Fruit fly (Drosophila melanogaster): ENCODE data around the gene CG17129.

CG17129 gene

DNA sequence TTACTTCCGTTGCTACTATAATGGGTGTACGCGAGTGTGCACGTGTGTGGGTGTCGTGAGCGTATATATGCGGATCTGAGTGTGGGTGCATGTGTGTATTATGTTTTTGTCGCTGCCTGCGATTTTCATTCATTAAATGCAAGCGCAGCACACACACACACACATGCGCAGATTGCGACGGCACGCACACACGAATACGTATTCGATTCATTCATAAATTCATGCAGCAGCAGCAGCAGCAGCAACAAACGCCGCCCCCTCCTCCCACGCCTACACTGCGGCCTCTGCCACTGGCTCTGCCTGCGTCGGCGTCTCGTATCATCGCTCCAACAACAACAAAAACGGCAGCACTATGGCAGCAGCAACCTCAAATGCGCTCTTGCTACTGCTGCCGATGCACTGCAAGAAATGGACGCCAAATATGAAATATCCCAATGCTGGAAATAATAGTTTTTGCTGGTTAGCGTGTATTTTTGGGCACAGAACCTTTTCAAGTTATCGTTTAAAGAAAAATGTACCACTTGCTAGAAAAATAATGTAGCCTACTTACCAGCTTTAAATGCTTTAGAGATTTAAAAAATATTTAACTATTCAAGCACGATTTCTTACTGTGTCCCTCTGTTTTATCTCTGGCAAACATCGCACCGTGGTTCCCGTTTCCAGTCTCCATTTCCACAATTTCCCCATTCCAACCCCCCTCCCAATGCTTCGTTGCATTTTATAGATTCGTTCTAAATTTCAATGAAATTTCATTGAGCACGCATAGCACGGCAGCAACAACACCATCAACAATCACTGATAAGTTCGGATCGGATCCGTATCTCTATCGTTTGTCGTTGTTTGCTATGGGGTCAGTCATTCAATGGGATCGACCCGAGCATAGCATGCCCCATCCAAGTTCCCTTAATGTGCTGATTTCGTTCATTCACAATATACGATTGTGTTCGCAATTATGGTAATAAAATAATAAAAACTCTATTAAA lies 46.6 kb downstream of the CG17129 start:
- TF ChIP-seq Snoo (tag; optimal IDR thresholded peaks at IDR 0.05) (no peak), CG13204 (GFP tag; optimal IDR thresholded peaks at IDR 0.05) (no peak), EcR (GFP tag; optimal IDR thresholded peaks at IDR 0.05) (no peak), CG17806 (tag; optimal IDR thresholded peaks at IDR 0.05) (peak; percentile 71), CG8301 (tag; optimal IDR thresholded peaks at IDR 0.05) (peak; percentile 85), Ets98B (GFP tag; IDR thresholded peaks at IDR 0.05) (peak; percentile 85), Pif1B (GFP tag; optimal IDR thresholded peaks at IDR 0.05) (peak; percentile 60), fd96Ca (GFP tag; IDR thresholded peaks at IDR 0.05) (peak; percentile 95), CG10348 (GFP tag; IDR thresholded peaks at IDR 0.05) (peak; percentile 27; the same call in 1 of the 2 replicates), Pif1A (GFP tag; optimal IDR thresholded peaks at IDR 0.05) (peak; percentile 78), D1 (tag; optimal IDR thresholded peaks at IDR 0.05) (peak; percentile 10), CG32121 (GFP tag; IDR thresholded peaks at IDR 0.05) (peak; percentile 89), CG8159 (tag; optimal IDR thresholded peaks at IDR 0.05) (peak; percentile 66), CG9948 (tag; optimal IDR thresholded peaks at IDR 0.05) (peak; percentile 42), CG4496 (GFP tag; IDR thresholded peaks at IDR 0.05) (peak; percentile 92), CG14655 (GFP tag; optimal IDR thresholded peaks at IDR 0.05) (peak; percentile 82), CG12605 (GFP tag; IDR thresholded peaks at IDR 0.05) (peak; percentile 79), CG34367 (tag; optimal IDR thresholded peaks at IDR 0.05) (peak; percentile 48), CG15710 (tag; optimal IDR thresholded peaks at IDR 0.05) (peak; percentile 66), rn (GFP tag; IDR thresholded peaks at IDR 0.05) (peak; percentile 74), gl (tag; optimal IDR thresholded peaks at IDR 0.05) (no peak)

DNA sequence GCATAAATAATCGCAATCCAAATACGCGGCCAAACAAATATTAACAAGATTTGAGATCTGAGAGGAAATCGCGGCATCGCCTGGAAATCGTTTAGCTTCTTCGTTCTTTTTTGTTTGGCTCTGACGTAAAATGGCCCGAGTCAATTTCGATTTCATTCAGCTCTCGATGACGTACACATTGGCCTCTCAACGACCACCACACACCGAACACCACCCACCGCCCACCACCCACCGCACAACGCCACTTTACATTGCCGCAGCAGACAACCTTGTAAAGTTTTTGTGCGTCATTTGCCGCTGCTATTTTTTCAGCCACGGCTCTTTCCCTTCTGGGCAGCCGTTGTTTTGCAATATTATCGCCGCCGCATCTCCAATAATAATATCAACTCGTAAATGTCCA lies 48.1 kb downstream of the CG17129 start:
- TF ChIP-seq EcR (GFP tag; optimal IDR thresholded peaks at IDR 0.05): no peak
- no peak for TF ChIP-seq CG8301 (tag; optimal IDR thresholded peaks at IDR 0.05)
- TF ChIP-seq Ets98B (GFP tag; IDR thresholded peaks at IDR 0.05): no peak
- no peak for TF ChIP-seq fd96Ca (GFP tag; IDR thresholded peaks at IDR 0.05)
- no peak for TF ChIP-seq Snoo (tag; optimal IDR thresholded peaks at IDR 0.05)
- no peak for TF ChIP-seq gl (tag; optimal IDR thresholded peaks at IDR 0.05)
- TF ChIP-seq CG4496 (GFP tag; IDR thresholded peaks at IDR 0.05): no peak
- TF ChIP-seq CG9948 (tag; optimal IDR thresholded peaks at IDR 0.05): no peak
- TF ChIP-seq CG32121 (GFP tag; IDR thresholded peaks at IDR 0.05): no peak
- TF ChIP-seq Pif1B (GFP tag; optimal IDR thresholded peaks at IDR 0.05): no peak

DNA sequence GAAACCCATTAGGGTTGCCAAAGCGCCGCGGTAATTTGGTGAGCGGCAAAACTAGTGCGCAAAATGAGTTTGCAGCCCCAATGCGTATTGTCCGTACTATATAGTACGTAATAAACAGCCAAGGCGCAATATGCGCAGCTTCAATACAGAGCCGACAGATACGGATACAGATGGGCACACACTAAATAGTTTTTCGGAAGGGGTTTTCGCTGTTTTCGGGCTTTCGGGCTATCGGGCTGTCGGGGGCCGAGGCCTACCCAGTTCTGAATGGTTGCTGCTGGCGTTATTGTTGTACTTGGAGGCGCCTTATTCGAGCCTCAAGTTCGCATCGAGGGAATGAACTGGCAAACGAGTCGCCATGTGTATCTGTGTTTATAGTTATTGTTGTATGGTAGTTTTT lies 49.5 kb downstream of the CG17129 start:
- no peak for TF ChIP-seq rn (GFP tag; IDR thresholded peaks at IDR 0.05)
- peak; percentile 17; the same call in 1 of the 3 replicates for TF ChIP-seq CG4496 (GFP tag; IDR thresholded peaks at IDR 0.05)

DNA sequence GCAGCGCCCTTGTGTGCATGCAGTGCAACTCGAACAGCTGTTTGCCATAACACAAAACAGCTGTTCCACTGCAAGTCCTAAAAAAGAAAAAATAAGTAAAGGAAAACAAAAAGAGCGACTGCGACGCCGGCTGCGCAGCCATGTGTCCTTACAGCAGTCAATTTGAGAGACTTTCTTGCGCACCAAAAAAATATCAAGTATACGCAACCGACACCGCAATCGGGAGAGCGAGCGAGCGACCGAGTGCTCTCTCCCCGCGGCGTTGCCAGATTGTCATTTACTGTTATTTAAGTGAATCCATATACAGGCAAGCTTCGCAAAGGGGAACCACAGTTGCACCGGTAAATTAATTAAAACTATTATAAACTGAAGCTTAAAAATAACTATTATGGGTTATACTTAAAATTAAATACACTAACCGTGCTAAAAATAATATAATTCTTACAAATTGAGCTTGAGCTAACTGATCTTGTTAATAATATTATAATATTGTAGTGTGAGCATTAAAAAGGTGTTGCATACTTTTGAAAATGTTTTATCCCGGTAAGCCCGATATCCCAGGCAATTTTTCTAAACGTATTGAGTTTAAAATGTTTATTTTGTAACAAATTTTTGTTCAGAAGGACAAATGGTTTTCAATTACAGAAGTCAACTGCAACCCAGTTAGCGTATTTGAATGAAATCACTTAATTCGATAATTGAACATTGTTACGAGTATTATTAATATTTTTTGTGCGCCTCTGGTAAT lies 50.0 kb downstream of the CG17129 start:
- TF ChIP-seq rn (GFP tag; IDR thresholded peaks at IDR 0.05) (no peak), CG9948 (tag; optimal IDR thresholded peaks at IDR 0.05) (no peak), CG17806 (tag; optimal IDR thresholded peaks at IDR 0.05) (no peak), CG8301 (tag; optimal IDR thresholded peaks at IDR 0.05) (peak; percentile 17), CG32121 (GFP tag; IDR thresholded peaks at IDR 0.05) (no peak), Ets98B (GFP tag; IDR thresholded peaks at IDR 0.05) (peak; percentile 58; the same call in 1 of the 2 replicates), CG14655 (GFP tag; optimal IDR thresholded peaks at IDR 0.05) (no peak), CG15710 (tag; optimal IDR thresholded peaks at IDR 0.05) (no peak), CG4496 (GFP tag; IDR thresholded peaks at IDR 0.05) (peak; percentile 76), CG8159 (tag; optimal IDR thresholded peaks at IDR 0.05) (peak; percentile 6), gl (tag; optimal IDR thresholded peaks at IDR 0.05) (no peak), EcR (GFP tag; optimal IDR thresholded peaks at IDR 0.05) (no peak), Pif1B (GFP tag; optimal IDR thresholded peaks at IDR 0.05) (no peak), CG13204 (GFP tag; optimal IDR thresholded peaks at IDR 0.05) (no peak), CG12605 (GFP tag; IDR thresholded peaks at IDR 0.05) (peak; percentile 27; the same call in 1 of the 2 replicates), CG34367 (tag; optimal IDR thresholded peaks at IDR 0.05) (no peak), fd96Ca (GFP tag; IDR thresholded peaks at IDR 0.05) (no peak), D1 (tag; optimal IDR thresholded peaks at IDR 0.05) (no peak), CG10348 (GFP tag; IDR thresholded peaks at IDR 0.05) (no peak), Snoo (tag; optimal IDR thresholded peaks at IDR 0.05) (peak; percentile 29), Pif1A (GFP tag; optimal IDR thresholded peaks at IDR 0.05) (no peak)

DNA sequence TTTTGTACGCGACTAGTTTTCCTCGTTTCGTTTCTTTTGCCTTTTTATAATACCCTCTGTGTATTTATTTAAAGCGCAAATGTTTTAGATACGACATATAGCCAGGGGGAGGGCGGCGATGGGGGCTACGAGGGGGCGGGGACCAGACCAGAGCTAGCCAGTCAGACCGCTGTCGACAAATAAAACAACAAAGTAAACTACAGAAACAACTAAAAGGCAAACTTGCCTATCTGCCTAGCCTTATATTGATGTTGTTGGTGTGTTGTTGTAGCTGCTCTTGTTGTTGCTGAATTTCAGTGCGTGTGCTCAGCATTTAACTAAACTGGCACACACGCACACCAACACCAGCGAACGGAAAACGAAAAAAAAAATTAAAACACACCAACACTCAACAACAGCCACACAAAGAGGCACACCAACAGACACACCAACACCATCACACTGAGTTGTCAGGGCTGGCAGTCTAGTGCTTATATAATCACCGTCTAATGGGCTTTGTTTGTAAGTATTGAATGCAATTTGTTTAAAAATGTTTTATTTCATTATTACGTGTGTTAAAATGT lies 50.7 kb downstream of the CG17129 start:
- TF ChIP-seq CG8159 (tag; optimal IDR thresholded peaks at IDR 0.05): no peak
- no peak for TF ChIP-seq EcR (GFP tag; optimal IDR thresholded peaks at IDR 0.05)
- TF ChIP-seq Pif1A (GFP tag; optimal IDR thresholded peaks at IDR 0.05): peak; percentile 26
- no peak for TF ChIP-seq Snoo (tag; optimal IDR thresholded peaks at IDR 0.05)
- peak; percentile 69 for TF ChIP-seq CG4496 (GFP tag; IDR thresholded peaks at IDR 0.05)
- TF ChIP-seq gl (tag; optimal IDR thresholded peaks at IDR 0.05): no peak
- peak; percentile 8 for TF ChIP-seq CG12605 (GFP tag; IDR thresholded peaks at IDR 0.05)
- TF ChIP-seq fd96Ca (GFP tag; IDR thresholded peaks at IDR 0.05): no peak; the same call in 2 of the 3 replicates
- TF ChIP-seq CG9948 (tag; optimal IDR thresholded peaks at IDR 0.05): no peak
- TF ChIP-seq CG14655 (GFP tag; optimal IDR thresholded peaks at IDR 0.05): peak; percentile 20
- no peak for TF ChIP-seq CG13204 (GFP tag; optimal IDR thresholded peaks at IDR 0.05)
- peak; percentile 68 for TF ChIP-seq CG32121 (GFP tag; IDR thresholded peaks at IDR 0.05)
- TF ChIP-seq Ets98B (GFP tag; IDR thresholded peaks at IDR 0.05): peak; percentile 51
- no peak for TF ChIP-seq CG8301 (tag; optimal IDR thresholded peaks at IDR 0.05)
- no peak for TF ChIP-seq rn (GFP tag; IDR thresholded peaks at IDR 0.05)
- no peak for TF ChIP-seq Pif1B (GFP tag; optimal IDR thresholded peaks at IDR 0.05)
- no peak for TF ChIP-seq CG15710 (tag; optimal IDR thresholded peaks at IDR 0.05)
- TF ChIP-seq CG10348 (GFP tag; IDR thresholded peaks at IDR 0.05): no peak
- TF ChIP-seq D1 (tag; optimal IDR thresholded peaks at IDR 0.05): no peak
- TF ChIP-seq CG17806 (tag; optimal IDR thresholded peaks at IDR 0.05): no peak
